Worm (Caenorhabditis elegans) whole organism, young adult: Measurements from ENCODE around the gene F19C6.3.

Experiments
- B0336.3 ChIP-seq: fragments of 200-800 bp; sonication (Bioruptor generic); IDR thresholded peaks from 2 replicates; pipeline ENCODE4 v1.3.6; 2022; ENCODE audit warnings: missing genetic modification characterization, missing compliant biosample characterization
- F33H1.4 ChIP-seq: fragments of 200-800 bp; sonication (Bioruptor generic); IDR thresholded peaks from 2 replicates; pipeline ENCODE4 v1.3.6; 2022; ENCODE audit warnings: missing genetic modification reagents, missing genetic modification characterization, missing compliant biosample characterization
- F39B2.1 ChIP-seq: fragments of 200-800 bp; sonication (Bioruptor generic); IDR thresholded peaks from 2 replicates; pipeline ENCODE4 v1.3.6; 2022; ENCODE audit warnings: missing genetic modification reagents, missing genetic modification characterization, missing compliant biosample characterization
- F52B5.7 ChIP-seq: sonication (generic microtip); optimal IDR thresholded peaks from 2 replicates; lab custom pipeline; 2016; ENCODE audit warnings: mild to moderate bottlenecking, missing genetic modification characterization, missing compliant biosample characterization
- F57C9.4 ChIP-seq: sonication (generic microtip); optimal IDR thresholded peaks from 2 replicates; lab custom pipeline; 2017; ENCODE audit warnings: mild to moderate bottlenecking, missing genetic modification characterization, missing compliant biosample characterization
- K12H6.12 ChIP-seq: fragments of 200-800 bp; sonication (Bioruptor generic); optimal IDR thresholded peaks from 2 replicates; lab custom pipeline; 2018; ENCODE audit warnings: mild to moderate bottlenecking, missing genetic modification characterization, missing compliant biosample characterization
- T07F8.4 ChIP-seq: sonication (generic microtip); optimal IDR thresholded peaks from 2 replicates; lab custom pipeline; 2016; ENCODE audit warnings: mild to moderate bottlenecking, missing genetic modification characterization, moderate library complexity, missing compliant biosample characterization
- Y53F4B.3 ChIP-seq: fragments of 200-800 bp; sonication (Bioruptor generic); IDR thresholded peaks from 2 replicates; pipeline ENCODE4 v1.3.6; 2022; ENCODE audit warnings: missing genetic modification reagents, missing genetic modification characterization, missing compliant biosample characterization
- Y67H2A.10 ChIP-seq: fragments of 200-800 bp; sonication (Bioruptor generic); conservative IDR thresholded peaks from 2 replicates; pipeline ENCODE4 v1.3.6; 2022; ENCODE audit warnings: missing genetic modification reagents, missing genetic modification characterization, missing compliant biosample characterization
- Y95B8A.8 ChIP-seq: fragments of 200-800 bp; sonication (Bioruptor generic); IDR thresholded peaks from 2 replicates; pipeline ENCODE4 v1.3.6; 2022; ENCODE audit warnings: missing genetic modification reagents, missing genetic modification characterization, missing compliant biosample characterization
- akir-1 ChIP-seq: fragments of 200-800 bp; sonication (Bioruptor generic); optimal IDR thresholded peaks from 2 replicates; lab custom pipeline; 2018; ENCODE audit warnings: mild to moderate bottlenecking, missing genetic modification characterization, moderate library complexity, missing compliant biosample characterization
- athp-1 ChIP-seq: sonication (generic microtip); optimal IDR thresholded peaks from 2 replicates; lab custom pipeline; 2017; ENCODE audit warnings: mild to moderate bottlenecking, missing genetic modification characterization, missing compliant biosample characterization
- attf-5 ChIP-seq: fragments of 200-800 bp; sonication (Bioruptor generic); optimal IDR thresholded peaks from 2 replicates; lab custom pipeline; 2018; ENCODE audit warnings: mild to moderate bottlenecking, missing genetic modification characterization, missing compliant biosample characterization
- bed-1 ChIP-seq: fragments of 200-800 bp; sonication (Bioruptor generic); IDR thresholded peaks from 2 replicates; pipeline ENCODE4 v1.3.6; 2022; ENCODE audit warnings: missing genetic modification reagents, missing genetic modification characterization, missing compliant biosample characterization
- bed-2 ChIP-seq: fragments of 200-800 bp; sonication (Bioruptor generic); IDR thresholded peaks from 2 replicates; pipeline ENCODE4 v1.3.6; 2022; ENCODE audit warnings: missing genetic modification reagents, missing genetic modification characterization, missing compliant biosample characterization
- ccch-3 ChIP-seq: fragments of 200-800 bp; sonication (Bioruptor generic); optimal IDR thresholded peaks from 2 replicates; lab custom pipeline; 2018; ENCODE audit warnings: mild to moderate bottlenecking, missing genetic modification characterization, missing compliant biosample characterization
- ceh-27 ChIP-seq: fragments of 200-800 bp; sonication (Bioruptor generic); optimal IDR thresholded peaks from 2 replicates; lab custom pipeline; 2018; ENCODE audit warnings: mild to moderate bottlenecking, missing genetic modification characterization, moderate library complexity, missing compliant biosample characterization
- ceh-40 ChIP-seq: fragments of 200-800 bp; sonication (Bioruptor generic); IDR thresholded peaks from 2 replicates; pipeline ENCODE4 v1.3.6; 2022; ENCODE audit warnings: missing genetic modification characterization, missing compliant biosample characterization
- ceh-58 ChIP-seq: fragments of 200-800 bp; sonication (Bioruptor generic); IDR thresholded peaks from 2 replicates; pipeline ENCODE4 v1.3.6; 2022; ENCODE audit warnings: missing genetic modification characterization, missing compliant biosample characterization
- ceh-79 ChIP-seq: sonication (generic microtip); optimal IDR thresholded peaks from 2 replicates; lab custom pipeline; 2017; ENCODE audit warnings: mild to moderate bottlenecking, missing genetic modification characterization, missing compliant biosample characterization
- ekl-4 ChIP-seq: fragments of 200-800 bp; sonication (Bioruptor generic); IDR thresholded peaks from 2 replicates; pipeline ENCODE4 v1.3.6; 2022; ENCODE audit warnings: missing genetic modification reagents, missing genetic modification characterization, missing compliant biosample characterization
- fkh-3 ChIP-seq: sonication (generic microtip); optimal IDR thresholded peaks from 2 replicates; lab custom pipeline; 2016; ENCODE audit warnings: mild to moderate bottlenecking, missing genetic modification characterization, missing compliant biosample characterization
- gei-17 ChIP-seq: fragments of 200-800 bp; sonication (Bioruptor generic); optimal IDR thresholded peaks from 2 replicates; lab custom pipeline; 2018; ENCODE audit warnings: mild to moderate bottlenecking, missing genetic modification characterization, missing compliant biosample characterization
- hlh-12 ChIP-seq: sonication (generic microtip); optimal IDR thresholded peaks from 2 replicates; lab custom pipeline; 2016; ENCODE audit warnings: missing genetic modification characterization, missing compliant biosample characterization
- hrde-1 ChIP-seq: sonication (generic microtip); optimal IDR thresholded peaks from 2 replicates; lab custom pipeline; 2016; ENCODE audit warnings: missing genetic modification characterization, mild to moderate bottlenecking, missing compliant biosample characterization, moderate library complexity, missing genotype, missing genetic modification reagents, borderline replicate concordance
- hsf-1 ChIP-seq: fragments of 200-800 bp; sonication (Bioruptor generic); IDR thresholded peaks from 2 replicates; pipeline ENCODE4 v1.3.6; 2022; ENCODE audit warnings: missing genetic modification reagents, missing genetic modification characterization, missing compliant biosample characterization
- let-607 ChIP-seq, 2 experiments: fragments of 200-800 bp in 1 of 2; sonication (Bioruptor generic) in 1 of 2; sonication (generic microtip) in 1 of 2; optimal IDR thresholded peaks; 2 replicates each; lab custom pipeline; 2016 to 2018; ENCODE audit warnings: mild to moderate bottlenecking in 2 of 2, missing compliant biosample characterization in 2 of 2, missing genetic modification characterization in 2 of 2, moderate library complexity in 2 of 2, missing genotype in 1 of 2
- lin-35 ChIP-seq, 3 experiments: fragments of 150-350 bp in 2 of 3; sonication (generic microtip) in 1 of 3; optimal IDR thresholded peaks; 2 replicates each; lab custom pipeline; 2014 to 2018; ENCODE audit warnings: missing biosample characterization in 3 of 3, missing genetic modification characterization in 3 of 3, missing genetic modification reagents in 3 of 3
- lin-54 ChIP-seq: fragments of 200-800 bp; sonication (Bioruptor generic); optimal IDR thresholded peaks from 2 replicates; lab custom pipeline; 2018; ENCODE audit warnings: mild to moderate bottlenecking, missing genetic modification characterization, missing compliant biosample characterization
- lsl-1 ChIP-seq: fragments of 200-800 bp; sonication (Bioruptor generic); optimal IDR thresholded peaks from 2 replicates; lab custom pipeline; 2018; ENCODE audit warnings: mild to moderate bottlenecking, missing genetic modification characterization, moderate library complexity, missing compliant biosample characterization
- lsy-27 ChIP-seq: sonication (generic microtip); optimal IDR thresholded peaks from 2 replicates; lab custom pipeline; 2017; ENCODE audit warnings: missing genetic modification characterization, mild to moderate bottlenecking, missing compliant biosample characterization, antibody characterized with exemption, missing genotype, borderline replicate concordance; ENCODE audit not compliant: insufficient read depth
- madf-8 ChIP-seq: fragments of 200-800 bp; sonication (Bioruptor generic); conservative IDR thresholded peaks from 2 replicates; pipeline ENCODE4 v1.3.6; 2022; ENCODE audit warnings: missing genetic modification reagents, missing genetic modification characterization, missing compliant biosample characterization
- nfya-2 ChIP-seq: fragments of 200-800 bp; sonication (Bioruptor generic); IDR thresholded peaks from 2 replicates; pipeline ENCODE4 v1.3.6; 2022; ENCODE audit warnings: missing genetic modification reagents, missing genetic modification characterization, missing compliant biosample characterization
- nhr-80 ChIP-seq: sonication (generic microtip); optimal IDR thresholded peaks from 2 replicates; lab custom pipeline; 2016; ENCODE audit warnings: missing genetic modification characterization, missing compliant biosample characterization
- nhr-90 ChIP-seq: sonication (generic microtip); optimal IDR thresholded peaks from 2 replicates; lab custom pipeline; 2016; ENCODE audit warnings: missing genotype, mild to moderate bottlenecking, missing genetic modification characterization, missing compliant biosample characterization
- pbrm-1 ChIP-seq: fragments of 200-800 bp; sonication (Bioruptor generic); IDR thresholded peaks from 2 replicates; pipeline ENCODE4 v1.3.6; 2022; ENCODE audit warnings: missing genetic modification reagents, missing genetic modification characterization, missing compliant biosample characterization
- rcor-1 ChIP-seq: fragments of 200-800 bp; sonication (Bioruptor generic); IDR thresholded peaks from 2 replicates; pipeline ENCODE4 v1.3.6; 2022; ENCODE audit warnings: missing genetic modification reagents, missing genetic modification characterization, missing compliant biosample characterization
- rec-8 ChIP-seq, 2 experiments: sonication (generic microtip); optimal IDR thresholded peaks; 2 replicates each; lab custom pipeline; 2016; ENCODE audit warnings: mild to moderate bottlenecking in 2 of 2, missing genetic modification characterization in 2 of 2, missing genetic modification reagents in 2 of 2, missing genotype in 2 of 2, missing biosample characterization in 1 of 2, missing compliant biosample characterization in 1 of 2, moderate library complexity in 1 of 2
- sdz-38 ChIP-seq: sonication (generic microtip); optimal IDR thresholded peaks from 2 replicates; lab custom pipeline; 2016; ENCODE audit warnings: missing genotype, missing genetic modification characterization, missing compliant biosample characterization
- sea-2 ChIP-seq: fragments of 200-800 bp; sonication (Bioruptor generic); IDR thresholded peaks from 2 replicates; pipeline ENCODE4 v1.3.6; 2022; ENCODE audit warnings: missing genetic modification characterization, missing compliant biosample characterization
- snpc-4 ChIP-seq, 5 experiments: fragments of 150-350 bp in 1 of 5; sonication (generic microtip) in 4 of 5; optimal IDR thresholded peaks; 2 replicates each; lab custom pipeline; 2014 to 2018; ENCODE audit warnings: missing genetic modification characterization in 5 of 5, missing biosample characterization in 3 of 5, antibody characterized with exemption in 2 of 5, mild to moderate bottlenecking in 2 of 5, missing compliant biosample characterization in 2 of 5, missing genotype in 2 of 5, moderate library complexity in 2 of 5, missing genetic modification reagents in 1 of 5
- tbx-9 ChIP-seq: sonication (generic microtip); optimal IDR thresholded peaks from 2 replicates; lab custom pipeline; 2016; ENCODE audit warnings: borderline replicate concordance, missing genetic modification characterization, inconsistent platforms, missing compliant biosample characterization
- unc-62 ChIP-seq: fragments of 150-350 bp; optimal IDR thresholded peaks from 2 replicates; lab custom pipeline; 2014; ENCODE audit warnings: missing biosample characterization, missing genetic modification reagents, missing genetic modification characterization
- zim-3 ChIP-seq: sonication (generic microtip); optimal IDR thresholded peaks from 2 replicates; lab custom pipeline; 2017; ENCODE audit warnings: mild to moderate bottlenecking, missing genetic modification characterization, moderate library complexity, missing compliant biosample characterization
- ztf-22 ChIP-seq: fragments of 200-800 bp; sonication (Bioruptor generic); optimal IDR thresholded peaks from 2 replicates; lab custom pipeline; 2018; ENCODE audit warnings: mild to moderate bottlenecking, missing genetic modification characterization, moderate library complexity, missing compliant biosample characterization
- ztf-25 ChIP-seq: fragments of 200-800 bp; sonication (Bioruptor generic); IDR thresholded peaks from 2 replicates; pipeline ENCODE4 v1.3.6; 2022; ENCODE audit warnings: missing genetic modification reagents, missing genetic modification characterization, missing compliant biosample characterization
- ztf-26 ChIP-seq: sonication (generic microtip); optimal IDR thresholded peaks from 2 replicates; lab custom pipeline; 2017; ENCODE audit warnings: missing genetic modification characterization, missing compliant biosample characterization

The F19C6.3 gene

ce11 chrX:10017975-10018654 lies 9.6 kb upstream of the F19C6.3 start, which contains the start of gene F19C6.4:
Gene F19C6.4 (minus strand): TSS chrX:10018025.
- TF ChIP-seq gei-17 (GFP tag; lab: Kevin White, UChicago) (no peak), rcor-1 (GFP tag; lab: Robert Waterston, UW) (0 out of 2 replicates have a peak, but pooled peaks have one; percentile 40), athp-1 (tag; lab: Kevin White, UChicago) (no peak), ccch-3 (GFP tag; lab: Kevin White, UChicago) (no peak), K12H6.12 (no peak), nfya-2 (GFP tag; lab: Robert Waterston, UW) (no peak), ztf-25 (0 out of 2 replicates have a peak, but pooled peaks have one; percentile 62), ceh-27 (GFP tag; lab: Kevin White, UChicago) (no peak), Y95B8A.8 (no peak), fkh-3 (tag; lab: Kevin White, UChicago) (no peak), Y53F4B.3 (GFP tag; lab: Robert Waterston, UW) (no peak), hsf-1 (no peak), let-607 (tag; optimal IDR thresholded peaks at IDR 0.05; lab: Kevin White, UChicago) (no peak), unc-62 (GFP tag; lab: Kevin White, UChicago) (no peak), hlh-12 (tag; lab: Kevin White, UChicago) (peak; percentile 10), F39B2.1 (GFP tag; lab: Robert Waterston, UW) (0 out of 2 replicates have a peak, but pooled peaks have one; percentile 48), ceh-40 (GFP tag; lab: Robert Waterston, UW) (peak; percentile 77), sdz-38 (tag; lab: Kevin White, UChicago) (no peak), lsy-27 (tag; lab: Kevin White, UChicago) (no peak), rec-8 (tag; optimal IDR thresholded peaks at IDR 0.05; lab: Kevin White, UChicago) (peak in 1 of 2 experiments; percentile 65), nhr-90 (no peak), ekl-4 (GFP tag; lab: Robert Waterston, UW) (no peak), bed-1 (GFP tag; lab: Robert Waterston, UW) (no peak), snpc-4 (GFP tag; optimal IDR thresholded peaks at IDR 0.05; lab: Kevin White, UChicago) (peak; percentile 56), snpc-4 (tag; optimal IDR thresholded peaks at IDR 0.05; lab: Kevin White, UChicago) (no peak), ceh-58 (GFP tag; lab: Robert Waterston, UW) (no peak), bed-2 (GFP tag; lab: Robert Waterston, UW) (no peak), hrde-1 (peak; percentile 35), F33H1.4 (GFP tag; lab: Robert Waterston, UW) (no peak), attf-5 (no peak), Y67H2A.10 (GFP tag; lab: Robert Waterston, UW) (no peak), madf-8 (GFP tag; lab: Robert Waterston, UW) (no peak), sea-2 (GFP tag; lab: Robert Waterston, UW) (no peak), T07F8.4 (tag; lab: Kevin White, UChicago) (no peak), F52B5.7 (tag; lab: Kevin White, UChicago) (no peak), lin-54 (no peak), zim-3 (tag; lab: Kevin White, UChicago) (no peak), lin-35 (GFP tag; optimal IDR thresholded peaks at IDR 0.05; lab: Kevin White, UChicago) (no peak), ztf-26 (tag; lab: Kevin White, UChicago) (no peak), akir-1 (GFP tag; lab: Kevin White, UChicago) (no peak), tbx-9 (no peak), B0336.3 (no peak), ceh-79 (no peak), F57C9.4 (no peak), nhr-80 (tag; lab: Kevin White, UChicago) (peak; percentile 11), pbrm-1 (GFP tag; lab: Robert Waterston, UW) (peak; percentile 75; the same call in 1 of the 2 replicates), lsl-1 (GFP tag; lab: Kevin White, UChicago) (no peak), ztf-22 (no peak)
